Worm (Caenorhabditis elegans): ENCODE results near the gene F29G6.1.

The F29G6.1 gene

ce11 chrX:11467320-11467732 is 34.7 kb upstream of the F29G6.1 start (continued):
- TF ChIP-seq hmg-20 (GFP tag; IDR thresholded peaks at IDR 0.05), result no peak
- no peak for TF ChIP-seq F33H1.4 (GFP tag; IDR thresholded peaks at IDR 0.05)
- no peak for TF ChIP-seq mel-28 (tag; optimal IDR thresholded peaks at IDR 0.05; ENCODE audit: borderline replicate concordance)
- TF ChIP-seq nfyb-1 (GFP tag; IDR thresholded peaks at IDR 0.05), result no peak
- peak; percentile 6 for TF ChIP-seq gei-17 (GFP tag; optimal IDR thresholded peaks at IDR 0.05)
- no peak for TF ChIP-seq let-526 (GFP tag; IDR thresholded peaks at IDR 0.05)
- no peak for TF ChIP-seq T26A5.8 (tag; optimal IDR thresholded peaks at IDR 0.05)
- TF ChIP-seq attf-3 (GFP tag; conservative IDR thresholded peaks at IDR 0.05), result no peak
- TF ChIP-seq die-1 (tag; optimal IDR thresholded peaks at IDR 0.05), result no peak
- TF ChIP-seq C17E4.6 (GFP tag; IDR thresholded peaks at IDR 0.05), result no peak

DNA sequence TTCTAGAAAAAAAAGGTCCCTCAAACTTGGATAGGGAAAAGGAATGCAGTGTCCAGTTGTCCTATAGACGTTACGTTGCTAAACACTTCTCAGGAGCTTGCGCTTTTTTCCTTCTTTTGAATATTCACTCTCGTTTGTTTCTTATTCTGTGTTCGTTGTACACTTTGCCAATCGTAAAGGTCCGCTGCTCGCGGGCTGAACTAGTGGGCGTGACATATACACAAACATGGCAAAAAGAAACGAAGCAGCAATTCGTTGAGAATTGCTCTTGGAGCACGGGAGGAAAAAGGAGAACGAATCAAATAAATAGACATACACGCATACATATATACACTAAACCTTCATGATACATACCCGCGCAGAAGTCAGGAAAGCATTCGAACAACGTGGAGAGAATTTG is 33.3 kb upstream of the F29G6.1 start:
- TF ChIP-seq B0035.1 (tag; optimal IDR thresholded peaks at IDR 0.05), result no peak
- no peak for TF ChIP-seq athp-1 (tag; optimal IDR thresholded peaks at IDR 0.05)
- no peak for TF ChIP-seq mcd-1 (GFP tag; IDR thresholded peaks at IDR 0.05)
- TF ChIP-seq mes-4 (tag; optimal IDR thresholded peaks at IDR 0.05), result no peak
- no peak for TF ChIP-seq T26A5.8 (tag; optimal IDR thresholded peaks at IDR 0.05)
- no peak for TF ChIP-seq Y56A3A.18 (GFP tag; IDR thresholded peaks at IDR 0.05)
- no peak for TF ChIP-seq ekl-4 (GFP tag; IDR thresholded peaks at IDR 0.05)
- TF ChIP-seq ztf-26 (tag; optimal IDR thresholded peaks at IDR 0.05), result no peak
- no peak for TF ChIP-seq madf-8 (GFP tag; conservative IDR thresholded peaks at IDR 0.05)
- TF ChIP-seq C17E4.6 (GFP tag; IDR thresholded peaks at IDR 0.05), result no peak
- no peak for TF ChIP-seq ztf-6 (GFP tag; IDR thresholded peaks at IDR 0.05)
- TF ChIP-seq F23B12.7 (tag; optimal IDR thresholded peaks at IDR 0.05; ENCODE audit: insufficient read depth), result no peak
- TF ChIP-seq tbp1 (GFP tag; optimal IDR thresholded peaks at IDR 0.05), result no peak
- no peak for TF ChIP-seq Y67H2A.10 (GFP tag; conservative IDR thresholded peaks at IDR 0.05)
- no peak for TF ChIP-seq egl-44 (GFP tag; IDR thresholded peaks at IDR 0.05)
- no peak for TF ChIP-seq attf-3 (GFP tag; conservative IDR thresholded peaks at IDR 0.05)
- TF ChIP-seq zim-3 (tag; optimal IDR thresholded peaks at IDR 0.05), result no peak
- TF ChIP-seq sea-2 (GFP tag; IDR thresholded peaks at IDR 0.05), result no peak

ce11 chrX:11469600-11469999 is 32.5 kb upstream of the F29G6.1 start:
- no peak for TF ChIP-seq atf-7 (tag; optimal IDR thresholded peaks at IDR 0.05)
- TF ChIP-seq lin-26 (GFP tag; IDR thresholded peaks at IDR 0.05), result no peak
- TF ChIP-seq ceh-27 (GFP tag; optimal IDR thresholded peaks at IDR 0.05), result peak; percentile 40
- TF ChIP-seq madf-6 (GFP tag; IDR thresholded peaks at IDR 0.05), result no peak
- TF ChIP-seq ceh-100 (GFP tag; IDR thresholded peaks at IDR 0.05), result no peak
- TF ChIP-seq tlf-1 (GFP tag; optimal IDR thresholded peaks at IDR 0.05), result no peak
- TF ChIP-seq egrh-3 (GFP tag; IDR thresholded peaks at IDR 0.05), result peak; percentile 8; the same call in 1 of the 2 replicates
- no peak for TF ChIP-seq ama-1 (optimal IDR thresholded peaks at IDR 0.05)
- TF ChIP-seq ama-1 (GFP tag; optimal IDR thresholded peaks at IDR 0.05), result no peak
- TF ChIP-seq lir-1 (GFP tag; conservative IDR thresholded peaks at IDR 0.05), result peak; percentile 75; the same call in 1 of the 2 replicates
- no peak for TF ChIP-seq hlh-26 (GFP tag; conservative IDR thresholded peaks at IDR 0.05)
- TF ChIP-seq hrde-1 (tag; optimal IDR thresholded peaks at IDR 0.05; ENCODE audit: borderline replicate concordance), result no peak
- TF ChIP-seq Y56A3A.18 (GFP tag; IDR thresholded peaks at IDR 0.05), result no peak
- TF ChIP-seq B0035.1 (tag; optimal IDR thresholded peaks at IDR 0.05), result no peak
- TF ChIP-seq hmg-1.2 (GFP tag; IDR thresholded peaks at IDR 0.05), result peak; percentile 27; the same call in 1 of the 2 replicates
- peak; percentile 45 for TF ChIP-seq chd-7 (tag; optimal IDR thresholded peaks at IDR 0.05)
- TF ChIP-seq K12H6.12 (tag; optimal IDR thresholded peaks at IDR 0.05), result peak; percentile 54
- TF ChIP-seq ceh-58 (GFP tag; IDR thresholded peaks at IDR 0.05), result no peak
- no peak for TF ChIP-seq snpc-3.4 (tag; optimal IDR thresholded peaks at IDR 0.05)
- peak; percentile 63 for TF ChIP-seq nhr-80 (tag; optimal IDR thresholded peaks at IDR 0.05)
- TF ChIP-seq cebp-1 (GFP tag; IDR thresholded peaks at IDR 0.05), result no peak
- peak; percentile 64 for TF ChIP-seq cebp-1 (tag; optimal IDR thresholded peaks at IDR 0.05)
- TF ChIP-seq attf-5 (GFP tag; optimal IDR thresholded peaks at IDR 0.05), result peak; percentile 27
- no peak for TF ChIP-seq snpc-4 (GFP tag; optimal IDR thresholded peaks at IDR 0.05)
- TF ChIP-seq snpc-4 (tag; optimal IDR thresholded peaks at IDR 0.05), result no peak

All from whole organism, young adult.